Fruit fly (Drosophila melanogaster) whole organism, embryonic: ENCODE results near the gene CG33124.
A peak's percentile ranks its signal among the peaks of the same experiment; 100 is the strongest.

ENCODE experiments used
- Ada2b ChIP-seq: fragments of 200-800 bp; sonication (Bioruptor generic); IDR thresholded peaks from 2 replicates; pipeline ENCODE4 v1.3.6; 2022; ENCODE audit warnings: missing biosample characterization, missing genetic modification characterization
- Antp ChIP-seq: fragments of 200-800 bp; sonication (Bioruptor generic); optimal IDR thresholded peaks from 3 replicates; lab custom pipeline; 2016; ENCODE audit warnings: missing biosample characterization, missing genetic modification characterization
- CG11398 ChIP-seq: fragments of 200-800 bp; sonication (Bioruptor generic); optimal IDR thresholded peaks from 2 replicates; lab custom pipeline; 2016; ENCODE audit warnings: missing biosample characterization, missing genetic modification characterization
- CG1602 ChIP-seq: fragments of 200-800 bp; sonication (Bioruptor generic); optimal IDR thresholded peaks from 3 replicates; lab custom pipeline; 2016; ENCODE audit warnings: missing biosample characterization, missing genetic modification characterization
- CG18262 ChIP-seq: fragments of 200-800 bp; optimal IDR thresholded peaks from 3 replicates; lab custom pipeline; 2019; ENCODE audit warnings: missing biosample characterization, mild to moderate bottlenecking, missing genetic modification characterization, moderate library complexity
- CG2712 ChIP-seq: fragments of 200-800 bp; optimal IDR thresholded peaks from 3 replicates; lab custom pipeline; 2019; ENCODE audit warnings: missing biosample characterization, mild to moderate bottlenecking, missing genetic modification characterization, moderate library complexity
- CG2875 ChIP-seq: fragments of 200-800 bp; sonication (Bioruptor generic); optimal IDR thresholded peaks from 2 replicates; lab custom pipeline; 2017; ENCODE audit warnings: missing biosample characterization, mild to moderate bottlenecking, missing genetic modification characterization, missing genetic modification reagents
- CG34376 ChIP-seq: fragments of 200-800 bp; sonication (Bioruptor generic); optimal IDR thresholded peaks from 2 replicates; lab custom pipeline; 2018; ENCODE audit warnings: missing biosample characterization, mild to moderate bottlenecking, missing genetic modification characterization
- CG4360 ChIP-seq: fragments of 200-800 bp; sonication (Bioruptor generic); IDR thresholded peaks from 2 replicates; pipeline ENCODE4 v1.3.6; 2022; ENCODE audit warnings: missing biosample characterization, missing genetic modification characterization
- CG4404 ChIP-seq: fragments of 200-800 bp; sonication (Bioruptor generic); IDR thresholded peaks from 2 replicates; pipeline ENCODE4 v1.3.6; 2022; ENCODE audit warnings: missing biosample characterization, missing genetic modification characterization
- CG6813 ChIP-seq: fragments of 200-800 bp; sonication (Bioruptor generic); optimal IDR thresholded peaks from 2 replicates; lab custom pipeline; 2017; ENCODE audit warnings: missing biosample characterization, missing genetic modification characterization, mild to moderate bottlenecking, moderate library complexity, missing genetic modification reagents
- CG7372 ChIP-seq: fragments of 200-800 bp; sonication (Bioruptor generic); IDR thresholded peaks from 2 replicates; pipeline ENCODE4 v1.3.6; 2022; ENCODE audit warnings: missing biosample characterization, missing genetic modification characterization
- CG7928 ChIP-seq: fragments of 200-800 bp; sonication (Bioruptor generic); optimal IDR thresholded peaks from 2 replicates; lab custom pipeline; 2017; ENCODE audit warnings: missing biosample characterization, mild to moderate bottlenecking, missing genetic modification characterization
- CG8765 ChIP-seq: fragments of 200-800 bp; sonication (Bioruptor generic); IDR thresholded peaks from 2 replicates; pipeline ENCODE4 v1.3.6; 2022; ENCODE audit warnings: missing biosample characterization, missing genetic modification characterization
- CG9437 ChIP-seq: fragments of 200-800 bp; sonication (Bioruptor generic); optimal IDR thresholded peaks from 2 replicates; lab custom pipeline; 2018; ENCODE audit warnings: missing biosample characterization, mild to moderate bottlenecking, missing genetic modification characterization
- Chrac-16 ChIP-seq: fragments of 200-800 bp; sonication (Bioruptor generic); optimal IDR thresholded peaks from 3 replicates; lab custom pipeline; 2016; ENCODE audit warnings: missing biosample characterization, missing genetic modification characterization
- Fer2 ChIP-seq: fragments of 200-800 bp; sonication (Bioruptor generic); optimal IDR thresholded peaks from 2 replicates; lab custom pipeline; 2018; ENCODE audit warnings: missing biosample characterization, mild to moderate bottlenecking, missing genetic modification characterization, moderate library complexity
- Fer3 ChIP-seq: fragments of 200-800 bp; sonication (Bioruptor generic); optimal IDR thresholded peaks from 2 replicates; lab custom pipeline; 2018; ENCODE audit warnings: missing biosample characterization, mild to moderate bottlenecking, missing genetic modification characterization, moderate library complexity
- H2.0 ChIP-seq: fragments of 200-800 bp; sonication (Bioruptor generic); IDR thresholded peaks from 2 replicates; pipeline ENCODE4 v1.3.6; 2022; ENCODE audit warnings: missing biosample characterization, missing genetic modification characterization
- HLHmδ ChIP-seq: fragments of 200-800 bp; sonication (Bioruptor generic); optimal IDR thresholded peaks from 2 replicates; lab custom pipeline; 2018; ENCODE audit warnings: missing biosample characterization, mild to moderate bottlenecking, missing genetic modification characterization, moderate library complexity
- HmgD ChIP-seq: fragments of 200-800 bp; sonication (Bioruptor generic); optimal IDR thresholded peaks from 3 replicates; lab custom pipeline; 2016; ENCODE audit warnings: missing biosample characterization, missing genetic modification characterization
- HmgZ ChIP-seq: fragments of 200-800 bp; sonication (Bioruptor generic); optimal IDR thresholded peaks from 2 replicates; lab custom pipeline; 2018; ENCODE audit warnings: missing biosample characterization, mild to moderate bottlenecking, missing genetic modification characterization
- Hmx ChIP-seq: fragments of 200-800 bp; sonication (Bioruptor generic); optimal IDR thresholded peaks from 2 replicates; lab custom pipeline; 2016; ENCODE audit warnings: missing biosample characterization, missing genetic modification characterization
- Lhr ChIP-seq: fragments of 200-800 bp; sonication (Bioruptor generic); optimal IDR thresholded peaks from 3 replicates; lab custom pipeline; 2017; ENCODE audit warnings: mild to moderate bottlenecking, missing biosample characterization, missing genetic modification reagents, missing genetic modification characterization
- Mrtf ChIP-seq: fragments of 200-800 bp; sonication (Bioruptor generic); IDR thresholded peaks from 3 replicates; pipeline ENCODE4 v1.3.6; 2022; ENCODE audit warnings: missing biosample characterization, missing genetic modification characterization
- NFAT ChIP-seq: fragments of 200-800 bp; sonication (Bioruptor generic); IDR thresholded peaks from 2 replicates; pipeline ENCODE4 v1.3.6; 2022; ENCODE audit warnings: missing biosample characterization, missing genetic modification characterization
- NfI ChIP-seq: fragments of 200-800 bp; sonication (Bioruptor generic); optimal IDR thresholded peaks from 3 replicates; lab custom pipeline; 2018; ENCODE audit warnings: missing biosample characterization, mild to moderate bottlenecking, missing genetic modification characterization, moderate library complexity
- Opbp ChIP-seq: fragments of 200-800 bp; sonication (Bioruptor generic); IDR thresholded peaks from 3 replicates; pipeline ENCODE4 v1.3.6; 2022; ENCODE audit warnings: missing biosample characterization, missing genetic modification characterization; ENCODE audit not compliant: partially characterized antibody
- Pdp1 ChIP-seq, 2 experiments: fragments of 200-800 bp; sonication (Bioruptor generic); optimal IDR thresholded peaks; 3 replicates each; lab custom pipeline; 2016; ENCODE audit warnings: missing biosample characterization in 2 of 2, missing genetic modification characterization in 2 of 2, mild to moderate bottlenecking in 1 of 2, moderate library complexity in 1 of 2
- Ptx1 ChIP-seq: fragments of 200-800 bp; sonication (Bioruptor generic); IDR thresholded peaks from 2 replicates; pipeline ENCODE4 v1.3.6; 2022; ENCODE audit warnings: missing biosample characterization, missing genetic modification characterization
- Side ChIP-seq: fragments of 200-800 bp; sonication (Bioruptor generic); optimal IDR thresholded peaks from 2 replicates; lab custom pipeline; 2016; ENCODE audit warnings: missing biosample characterization, missing genetic modification characterization
- Stat92E ChIP-seq, 3 experiments: fragments of >200 bp in 2 of 3; fragments of 200-800 bp in 1 of 3; sonication (Bioruptor generic) in 1 of 3; optimal IDR thresholded peaks; 2 replicates each; lab custom pipeline; 2017 to 2019; ENCODE audit warnings: missing biosample characterization in 3 of 3, missing genetic modification characterization in 3 of 3, mild to moderate bottlenecking in 1 of 3, moderate library complexity in 1 of 3
- YL-1 ChIP-seq: fragments of 200-800 bp; sonication (Bioruptor generic); optimal IDR thresholded peaks from 3 replicates; lab custom pipeline; 2017; ENCODE audit warnings: missing biosample characterization, mild to moderate bottlenecking, missing genetic modification characterization
- ash1 ChIP-seq: fragments of 200-800 bp; sonication (Bioruptor generic); optimal IDR thresholded peaks from 2 replicates; lab custom pipeline; 2018; ENCODE audit warnings: missing biosample characterization, mild to moderate bottlenecking, missing genetic modification characterization
- bsh ChIP-seq, 2 experiments: fragments of 200-800 bp; sonication (Bioruptor generic); optimal IDR thresholded peaks; 2 replicates each; lab custom pipeline; 2017 to 2018; ENCODE audit warnings: mild to moderate bottlenecking in 2 of 2, missing biosample characterization in 2 of 2, missing genetic modification characterization in 2 of 2, moderate library complexity in 1 of 2
- btn ChIP-seq: fragments of 200-800 bp; sonication (Bioruptor generic); optimal IDR thresholded peaks from 2 replicates; lab custom pipeline; 2016; ENCODE audit warnings: missing biosample characterization, missing genetic modification characterization
- dan ChIP-seq: fragments of 200-800 bp; sonication (Bioruptor generic); IDR thresholded peaks from 2 replicates; pipeline ENCODE4 v1.3.6; 2022; ENCODE audit warnings: missing biosample characterization, missing genetic modification characterization
- disco-r ChIP-seq: fragments of 200-800 bp; sonication (Bioruptor generic); optimal IDR thresholded peaks from 2 replicates; lab custom pipeline; 2016; ENCODE audit warnings: missing biosample characterization, missing genetic modification characterization
- dmrt11E ChIP-seq: fragments of 200-800 bp; sonication (Bioruptor generic); optimal IDR thresholded peaks from 3 replicates; lab custom pipeline; 2018; ENCODE audit warnings: missing biosample characterization, mild to moderate bottlenecking, missing genetic modification characterization, moderate library complexity
- gsb-n ChIP-seq: fragments of 200-800 bp; sonication (Bioruptor generic); optimal IDR thresholded peaks from 3 replicates; lab custom pipeline; 2018; ENCODE audit warnings: missing biosample characterization, mild to moderate bottlenecking, missing genetic modification characterization
- lab ChIP-seq: fragments of 200-800 bp; sonication (Bioruptor generic); optimal IDR thresholded peaks from 3 replicates; lab custom pipeline; 2017; ENCODE audit warnings: missing biosample characterization, missing genetic modification characterization, mild to moderate bottlenecking, moderate library complexity, missing genetic modification reagents
- lilli ChIP-seq: fragments of 200-800 bp; sonication (Bioruptor generic); optimal IDR thresholded peaks from 3 replicates; lab custom pipeline; 2016; ENCODE audit warnings: missing biosample characterization, missing genetic modification characterization
- lola ChIP-seq, 3 experiments: fragments of >200 bp in 2 of 3; fragments of 200-800 bp in 1 of 3; sonication (Bioruptor generic) in 1 of 3; optimal IDR thresholded peaks; 2 replicates each; lab custom pipeline; 2017 to 2019; ENCODE audit warnings: missing biosample characterization in 3 of 3, missing genetic modification characterization in 3 of 3, mild to moderate bottlenecking in 1 of 3, moderate library complexity in 1 of 3
- nom ChIP-seq: fragments of 200-800 bp; sonication (Bioruptor generic); optimal IDR thresholded peaks from 2 replicates; lab custom pipeline; 2017; ENCODE audit warnings: missing biosample characterization, missing genetic modification characterization, mild to moderate bottlenecking, moderate library complexity, missing genetic modification reagents
- ranshi ChIP-seq: fragments of 200-800 bp; sonication (Bioruptor generic); IDR thresholded peaks from 2 replicates; pipeline ENCODE4 v1.3.6; 2022; ENCODE audit warnings: missing biosample characterization, missing genetic modification characterization
- sens ChIP-seq: fragments of 200-800 bp; sonication (Bioruptor generic); peaks from one replicate; lab custom pipeline; 2016; ENCODE audit warnings: missing biosample characterization, missing genetic modification characterization
- slbo ChIP-seq: fragments of 200-800 bp; sonication (Bioruptor generic); IDR thresholded peaks from 2 replicates; pipeline ENCODE4 v1.3.6; 2022; ENCODE audit warnings: missing biosample characterization, missing genetic modification characterization
- sna ChIP-seq: fragments of 200-800 bp; sonication (Bioruptor generic); IDR thresholded peaks from 2 replicates; pipeline ENCODE4 v1.3.6; 2022; ENCODE audit warnings: missing biosample characterization, missing genetic modification characterization; ENCODE audit not compliant: partially characterized antibody

The CG33124 gene

dm6 chr2L:2196590-2197474 lies 12.1 kb downstream of the CG33124 start (continued):
- TF ChIP-seq ranshi (no peak), CG34376 (GFP tag; lab: Kevin White, UChicago) (peak; percentile 98), H2.0 (no peak), HLHmδ (GFP tag; lab: Kevin White, UChicago) (peak; percentile 92), slbo (GFP tag; lab: Robert Waterston, UW) (no peak), CG9437 (GFP tag; lab: Kevin White, UChicago) (peak; percentile 1), disco-r (GFP tag; lab: Kevin White, UChicago) (no peak), CG1602 (GFP tag; lab: Kevin White, UChicago) (peak; percentile 38), CG18262 (tag; lab: Kevin White, UChicago) (peak; percentile 72), Lhr (GFP tag; lab: Kevin White, UChicago) (peak; percentile 100), btn (GFP tag; lab: Kevin White, UChicago) (no peak), Fer3 (tag; lab: Kevin White, UChicago) (peak; percentile 52), CG4404 (no peak), CG4360 (GFP tag; lab: Robert Waterston, UW) (no peak), lab (GFP tag; lab: Kevin White, UChicago) (peak; percentile 74), YL-1 (peak; percentile 53), sens (GFP tag; lab: Kevin White, UChicago) (peak; percentile 86), dmrt11E (tag; lab: Kevin White, UChicago) (peak; percentile 67), Pdp1 (GFP tag; optimal IDR thresholded peaks at IDR 0.05; lab: Kevin White, UChicago) (peak in 1 of 2 experiments; percentile 81), dan (GFP tag; lab: Robert Waterston, UW) (no peak), CG6813 (GFP tag; lab: Kevin White, UChicago) (peak; percentile 30), Antp (GFP tag; lab: Kevin White, UChicago) (peak; percentile 18), CG2875 (GFP tag; lab: Kevin White, UChicago) (peak; percentile 55), Ptx1 (GFP tag; lab: Robert Waterston, UW) (no peak), HmgZ (tag; lab: Kevin White, UChicago) (peak; percentile 86), Stat92E (GFP tag; optimal IDR thresholded peaks at IDR 0.05; lab: Kevin White, UChicago) (peak in 1 of 3 experiments; percentile 97), lola (GFP tag; optimal IDR thresholded peaks at IDR 0.05; lab: Kevin White, UChicago) (peak in 2 of 3 experiments; percentile 66 to 78), HmgD (peak; percentile 68), gsb-n (tag; lab: Kevin White, UChicago) (peak; percentile 98), CG7928 (GFP tag; lab: Kevin White, UChicago) (peak; percentile 4), sna (GFP tag; lab: Robert Waterston, UW) (no peak), Fer2 (tag; lab: Kevin White, UChicago) (peak; percentile 20), Hmx (GFP tag; lab: Kevin White, UChicago) (no peak), lilli (GFP tag; lab: Kevin White, UChicago) (peak; percentile 59), CG2712 (tag; lab: Kevin White, UChicago) (peak; percentile 69), CG7372 (no peak), Opbp (GFP tag; lab: Robert Waterston, UW) (no peak), Chrac-16 (peak; percentile 37), CG8765 (GFP tag; lab: Robert Waterston, UW) (no peak), Ada2b (no peak), nom (GFP tag; lab: Kevin White, UChicago) (peak; percentile 41), Side (GFP tag; lab: Kevin White, UChicago) (peak; percentile 59), bsh (GFP tag; optimal IDR thresholded peaks at IDR 0.05; lab: Kevin White, UChicago) (peak in 1 of 2 experiments; percentile 65), NFAT (GFP tag; lab: Robert Waterston, UW) (no peak), ash1 (GFP tag; lab: Kevin White, UChicago) (peak; percentile 5), NfI (GFP tag; lab: Kevin White, UChicago) (peak; percentile 54), Mrtf (GFP tag; lab: Robert Waterston, UW) (no peak), CG11398 (GFP tag; lab: Kevin White, UChicago) (no peak)
